Worm (Caenorhabditis elegans) whole organism, L1 larva: ENCODE measurements around the gene lag-2.

Source experiments
- C04F5.9 ChIP-seq: sonication (generic microtip); optimal IDR thresholded peaks from 2 replicates; lab custom pipeline; 2016; ENCODE audit warnings: missing genetic modification characterization, missing compliant biosample characterization
- C16A3.4 ChIP-seq: fragments of 150-350 bp; optimal IDR thresholded peaks from 2 replicates; lab custom pipeline; 2014; ENCODE audit warnings: missing biosample characterization, missing genetic modification characterization
- F16B12.6 ChIP-seq: fragments of 150-350 bp; optimal IDR thresholded peaks from 2 replicates; lab custom pipeline; 2014; ENCODE audit warnings: missing biosample characterization, missing genetic modification characterization
- aly-2 ChIP-seq: fragments of 150-350 bp; optimal IDR thresholded peaks from 2 replicates; lab custom pipeline; 2014; ENCODE audit warnings: missing biosample characterization, missing genetic modification characterization
- ceh-8 ChIP-seq: fragments of 200-800 bp; sonication (Bioruptor generic); optimal IDR thresholded peaks from 2 replicates; lab custom pipeline; 2018; ENCODE audit warnings: mild to moderate bottlenecking, missing genetic modification characterization, moderate library complexity, missing compliant biosample characterization
- ceh-82 ChIP-seq, 3 experiments: fragments of 150-350 bp in 1 of 3; sonication (generic microtip) in 2 of 3; optimal IDR thresholded peaks; 2 replicates each; lab custom pipeline; 2014 to 2017; ENCODE audit warnings: missing biosample characterization in 3 of 3, missing genetic modification characterization in 3 of 3
- ceh-90 ChIP-seq: sonication (generic microtip); optimal IDR thresholded peaks from 2 replicates; lab custom pipeline; 2016; ENCODE audit warnings: missing genetic modification characterization, missing compliant biosample characterization
- dpl-1 ChIP-seq, 3 experiments: fragments of 150-350 bp in 2 of 3; sonication (generic microtip) in 1 of 3; optimal IDR thresholded peaks; 2 replicates each; lab custom pipeline; 2014 to 2017; ENCODE audit warnings: missing biosample characterization in 3 of 3, missing genetic modification characterization in 3 of 3, missing genetic modification reagents in 3 of 3
- efl-1 ChIP-seq, 4 experiments: fragments of 150-350 bp; optimal IDR thresholded peaks in 3 of 4; peaks in 1 of 4; 1 replicate in 1 of 4; 2 replicates in 3 of 4; lab custom pipeline; 2014; ENCODE audit warnings: missing biosample characterization in 2 of 4, missing genetic modification characterization in 2 of 4, missing genetic modification reagents in 2 of 4
- elt-2 ChIP-seq: sonication (generic microtip); optimal IDR thresholded peaks from 2 replicates; lab custom pipeline; 2016; ENCODE audit warnings: missing genetic modification characterization, mild to moderate bottlenecking, inconsistent platforms, missing compliant biosample characterization, missing genetic modification reagents
- ets-5 ChIP-seq: fragments of 200-800 bp; sonication (Bioruptor generic); IDR thresholded peaks from 2 replicates; pipeline ENCODE4 v1.3.6; 2022; ENCODE audit warnings: missing genetic modification characterization, missing compliant biosample characterization
- fkh-4 ChIP-seq: sonication (generic microtip); optimal IDR thresholded peaks from 2 replicates; lab custom pipeline; 2016; ENCODE audit warnings: missing compliant biosample characterization, missing genetic modification characterization, borderline replicate concordance
- hlh-4 ChIP-seq: sonication (generic microtip); optimal IDR thresholded peaks from 2 replicates; lab custom pipeline; 2016; ENCODE audit warnings: mild to moderate bottlenecking, missing genetic modification characterization, missing compliant biosample characterization
- irx-1 ChIP-seq: sonication (generic microtip); optimal IDR thresholded peaks from 2 replicates; lab custom pipeline; 2016; ENCODE audit warnings: missing genetic modification characterization, missing compliant biosample characterization
- jun-1 ChIP-seq: fragments of 150-350 bp; optimal IDR thresholded peaks from 2 replicates; lab custom pipeline; 2014; ENCODE audit warnings: missing biosample characterization, missing genetic modification reagents, missing genetic modification characterization
- lin-39 ChIP-seq: fragments of 150-350 bp; optimal IDR thresholded peaks from 2 replicates; lab custom pipeline; 2014; ENCODE audit warnings: missing biosample characterization, missing genetic modification reagents, missing genetic modification characterization
- lsy-2 ChIP-seq, 2 experiments: fragments of 150-350 bp; optimal IDR thresholded peaks; 2 replicates each; lab custom pipeline; 2014; ENCODE audit warnings: missing biosample characterization in 2 of 2, missing genetic modification characterization in 2 of 2
- mab-9 ChIP-seq: fragments of 200-800 bp; sonication (Bioruptor generic); IDR thresholded peaks from 2 replicates; pipeline ENCODE4 v1.3.6; 2022; ENCODE audit warnings: missing genetic modification reagents, missing genetic modification characterization, missing compliant biosample characterization
- mef-2 ChIP-seq: fragments of 150-350 bp; optimal IDR thresholded peaks from 2 replicates; lab custom pipeline; 2014; ENCODE audit warnings: missing biosample characterization, missing genetic modification characterization
- mep-1 ChIP-seq: fragments of 150-350 bp; optimal IDR thresholded peaks from 2 replicates; lab custom pipeline; 2014; ENCODE audit warnings: missing biosample characterization, missing genetic modification characterization
- nhr-20 ChIP-seq: sonication (generic microtip); optimal IDR thresholded peaks from 2 replicates; lab custom pipeline; 2016; ENCODE audit warnings: mild to moderate bottlenecking, missing genetic modification characterization, missing compliant biosample characterization
- nhr-237 ChIP-seq: fragments of 150-350 bp; optimal IDR thresholded peaks from 2 replicates; lab custom pipeline; 2014; ENCODE audit warnings: missing biosample characterization, missing genetic modification characterization
- nhr-47 ChIP-seq: sonication (generic microtip); optimal IDR thresholded peaks from 2 replicates; lab custom pipeline; 2016; ENCODE audit warnings: mild to moderate bottlenecking, missing genetic modification characterization, moderate library complexity, missing compliant biosample characterization
- nhr-84 ChIP-seq: sonication (generic microtip); optimal IDR thresholded peaks from 2 replicates; lab custom pipeline; 2017; ENCODE audit warnings: missing biosample characterization, missing genetic modification characterization
- pqm-1 ChIP-seq: sonication (generic microtip); optimal IDR thresholded peaks from 3 replicates; lab custom pipeline; 2017; ENCODE audit warnings: missing biosample characterization, missing genetic modification characterization
- rnt-1 ChIP-seq: sonication (generic microtip); optimal IDR thresholded peaks from 2 replicates; lab custom pipeline; 2016; ENCODE audit warnings: mild to moderate bottlenecking, missing genetic modification characterization, moderate library complexity, missing compliant biosample characterization
- snpc-4 ChIP-seq: fragments of 150-350 bp; optimal IDR thresholded peaks from 2 replicates; lab custom pipeline; 2014; ENCODE audit warnings: missing biosample characterization, missing genetic modification characterization
- snu-23 ChIP-seq: sonication (generic microtip); optimal IDR thresholded peaks from 2 replicates; lab custom pipeline; 2016; ENCODE audit warnings: missing genetic modification characterization, missing compliant biosample characterization
- swsn-7 ChIP-seq: sonication (generic microtip); optimal IDR thresholded peaks from 2 replicates; lab custom pipeline; 2016; ENCODE audit warnings: missing genetic modification characterization, missing compliant biosample characterization
- tbx-2 ChIP-seq: sonication (generic microtip); optimal IDR thresholded peaks from 2 replicates; lab custom pipeline; 2016; ENCODE audit warnings: missing genetic modification characterization, missing compliant biosample characterization
- tlp-1 ChIP-seq: fragments of 150-350 bp; optimal IDR thresholded peaks from 2 replicates; lab custom pipeline; 2014; ENCODE audit warnings: missing biosample characterization, missing genetic modification characterization
- unc-130 ChIP-seq: fragments of 150-350 bp; optimal IDR thresholded peaks from 2 replicates; lab custom pipeline; 2017; ENCODE audit warnings: missing biosample characterization, missing genetic modification characterization, inconsistent platforms
- unc-30 ChIP-seq: sonication (generic microtip); optimal IDR thresholded peaks from 2 replicates; lab custom pipeline; 2017; ENCODE audit warnings: missing biosample characterization, missing genetic modification characterization
- unc-62 ChIP-seq: fragments of 150-350 bp; optimal IDR thresholded peaks from 2 replicates; lab custom pipeline; 2014; ENCODE audit warnings: missing biosample characterization, missing genetic modification reagents, missing genetic modification characterization
- xbp-1 ChIP-seq: sonication (generic microtip); optimal IDR thresholded peaks from 2 replicates; lab custom pipeline; 2016; ENCODE audit warnings: missing genetic modification characterization, missing compliant biosample characterization
- zip-4 ChIP-seq: fragments of 200-800 bp; sonication (Bioruptor generic); optimal IDR thresholded peaks from 2 replicates; lab custom pipeline; 2018; ENCODE audit warnings: mild to moderate bottlenecking, missing genetic modification characterization, moderate library complexity, missing compliant biosample characterization

The lag-2 gene

ce11 chrV:3200323-3200722 is 12.2 kb downstream of the lag-2 start, which contains the start of gene K08D9.4:
Gene K08D9.4 (minus strand): TSS chrV:3200423.
- TF ChIP-seq xbp-1 (tag; lab: Kevin White, UChicago) (no peak), rnt-1 (tag; lab: Kevin White, UChicago) (peak; percentile 3)
- TF ChIP-seq, all 84 proteins: peak for 1

ce11 chrV:3204433-3204832 is 16.3 kb downstream of the lag-2 start:
- TF ChIP-seq tlp-1 (tag; lab: Kevin White, UChicago) (no peak), lin-39 (no peak), ceh-82 (tag; optimal IDR thresholded peaks at IDR 0.05; lab: Kevin White, UChicago) (no peak), mep-1 (tag; lab: Kevin White, UChicago) (no peak), nhr-20 (tag; lab: Kevin White, UChicago) (no peak), unc-130 (no peak), snu-23 (GFP tag; lab: Kevin White, UChicago) (no peak), fkh-4 (tag; lab: Kevin White, UChicago) (no peak), ceh-90 (no peak), ets-5 (GFP tag; lab: Robert Waterston, UW) (no peak), nhr-84 (tag; lab: Kevin White, UChicago) (no peak), ceh-8 (GFP tag; lab: Kevin White, UChicago) (no peak)
- TF ChIP-seq, all 84 proteins: peak for 0

DNA sequence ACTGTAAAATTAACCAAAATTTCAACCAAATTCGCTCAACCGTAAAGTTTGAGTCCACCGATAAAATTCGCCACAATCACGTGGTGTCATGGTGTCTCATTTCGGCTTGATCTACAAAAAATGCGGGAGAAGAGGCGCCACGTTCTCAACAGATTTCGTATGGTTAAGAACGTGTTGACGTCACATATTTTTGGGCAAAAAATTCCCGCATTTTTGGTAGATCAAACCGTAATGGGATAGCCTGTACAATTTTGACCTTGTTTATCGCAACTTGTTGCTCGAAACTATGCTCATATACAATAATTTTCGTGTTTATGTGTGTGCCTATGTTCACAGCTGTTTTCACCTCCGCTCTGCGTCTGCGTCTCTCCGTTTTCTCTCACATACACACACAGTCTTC is 20.8 kb downstream of the lag-2 start:
- TF ChIP-seq efl-1 (optimal IDR thresholded peaks at IDR 0.05; lab: Kevin White, UChicago) (no peak), efl-1 (GFP tag; optimal IDR thresholded peaks at IDR 0.05 in 1 of 2; lab: Kevin White, UChicago) (peak in 1 of 2 experiments; percentile 71), nhr-20 (tag; lab: Kevin White, UChicago) (no peak), F16B12.6 (tag; lab: Kevin White, UChicago) (no peak), dpl-1 (GFP tag; optimal IDR thresholded peaks at IDR 0.05; lab: Kevin White, UChicago) (no peak)

DNA sequence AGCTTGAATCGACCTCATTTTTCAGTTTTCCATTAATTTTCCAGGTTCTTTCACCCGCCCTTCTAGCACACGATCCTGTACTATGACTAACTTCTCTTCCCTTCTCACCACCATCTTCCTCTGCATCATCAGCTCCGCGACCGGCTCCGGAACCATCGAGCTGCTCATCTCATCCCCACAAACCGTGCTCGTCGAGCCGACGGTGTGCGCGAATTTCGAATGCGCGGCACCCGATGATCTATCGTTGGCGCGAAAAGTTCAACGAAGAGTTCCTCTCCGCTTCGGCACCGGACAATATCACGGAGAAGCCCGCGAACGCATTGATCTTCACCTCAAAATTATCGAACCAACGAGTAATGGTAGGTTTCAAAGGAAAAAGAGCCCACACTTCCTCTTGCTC is 22.0 kb downstream of the lag-2 start, which contains the start of gene apx-1:
apx-1 (plus strand) TSS at position 50 of the 400 bp plus-strand sequence.
- TF ChIP-seq efl-1 (optimal IDR thresholded peaks at IDR 0.05; lab: Kevin White, UChicago) (no peak), efl-1 (GFP tag; optimal IDR thresholded peaks at IDR 0.05 in 1 of 2; lab: Kevin White, UChicago) (peak in 1 of 2 experiments; percentile 9), mab-9 (GFP tag; lab: Robert Waterston, UW) (no peak), mep-1 (tag; lab: Kevin White, UChicago) (no peak), hlh-4 (tag; lab: Kevin White, UChicago) (no peak), tbx-2 (tag; lab: Kevin White, UChicago) (no peak)

- TF ChIP-seq jun-1 (no peak), C16A3.4 (tag; lab: Kevin White, UChicago) (no peak), efl-1 (optimal IDR thresholded peaks at IDR 0.05; lab: Kevin White, UChicago) (no peak), efl-1 (GFP tag; optimal IDR thresholded peaks at IDR 0.05 in 1 of 2; lab: Kevin White, UChicago) (peak in 1 of 2 experiments; percentile 71), irx-1 (tag; lab: Kevin White, UChicago) (no peak), zip-4 (GFP tag; lab: Kevin White, UChicago) (no peak), snu-23 (GFP tag; lab: Kevin White, UChicago) (no peak), snpc-4 (tag; lab: Kevin White, UChicago) (no peak)
- TF ChIP-seq, all 84 proteins: peak for 1
Observed at ce11 chrV:3218604-3219003, 30.5 kb downstream of the lag-2 start.

ce11 chrV:3227373-3227772 is 39.2 kb downstream of the lag-2 start, which contains the start of gene K08D9.2:
Gene K08D9.2 (plus strand): TSS chrV:3227673.
- TF ChIP-seq F16B12.6 (tag; lab: Kevin White, UChicago) (no peak), tbx-2 (tag; lab: Kevin White, UChicago) (no peak), unc-62 (GFP tag; lab: Kevin White, UChicago) (no peak), swsn-7 (tag; lab: Kevin White, UChicago) (no peak), pqm-1 (tag; lab: Kevin White, UChicago) (no peak), ceh-90 (no peak), unc-30 (tag; lab: Kevin White, UChicago) (no peak), mef-2 (tag; lab: Kevin White, UChicago) (no peak), xbp-1 (tag; lab: Kevin White, UChicago) (no peak), aly-2 (tag; lab: Kevin White, UChicago) (no peak), elt-2 (tag; lab: Kevin White, UChicago) (no peak), nhr-237 (tag; lab: Kevin White, UChicago) (no peak), lsy-2 (tag; optimal IDR thresholded peaks at IDR 0.05; lab: Kevin White, UChicago) (no peak), C04F5.9 (tag; lab: Kevin White, UChicago) (no peak), tlp-1 (tag; lab: Kevin White, UChicago) (no peak), nhr-47 (tag; lab: Kevin White, UChicago) (no peak), rnt-1 (tag; lab: Kevin White, UChicago) (no peak)
- TF ChIP-seq, all 84 proteins: peak for 0
